Worm (Caenorhabditis elegans) whole organism, young adult: Measurements from ENCODE around the gene C14B1.12.

Experiments used
- B0035.1 ChIP-seq: sonication (generic microtip); optimal IDR thresholded peaks from 2 replicates; lab custom pipeline; 2016; ENCODE audit warnings: missing genetic modification characterization, mild to moderate bottlenecking, missing compliant biosample characterization, missing genotype, missing genetic modification reagents
- C06A6.2 ChIP-seq: fragments of 200-800 bp; sonication (Bioruptor generic); conservative IDR thresholded peaks from 2 replicates; pipeline ENCODE4 v1.3.6; 2022; ENCODE audit warnings: missing genetic modification characterization, missing compliant biosample characterization
- C17E4.6 ChIP-seq: fragments of 200-800 bp; sonication (Bioruptor generic); IDR thresholded peaks from 2 replicates; pipeline ENCODE4 v1.3.6; 2022; ENCODE audit warnings: missing genetic modification reagents, missing genetic modification characterization, missing compliant biosample characterization
- F22D6.2 ChIP-seq: sonication (generic microtip); optimal IDR thresholded peaks from 2 replicates; lab custom pipeline; 2016; ENCODE audit warnings: mild to moderate bottlenecking, missing genetic modification characterization, missing compliant biosample characterization
- F37B4.10 ChIP-seq: fragments of 200-800 bp; sonication (Bioruptor generic); IDR thresholded peaks from 2 replicates; pipeline ENCODE4 v1.3.6; 2022; ENCODE audit warnings: missing genetic modification characterization, missing compliant biosample characterization
- F39B2.1 ChIP-seq: fragments of 200-800 bp; sonication (Bioruptor generic); IDR thresholded peaks from 2 replicates; pipeline ENCODE4 v1.3.6; 2022; ENCODE audit warnings: missing genetic modification reagents, missing genetic modification characterization, missing compliant biosample characterization
- F57A8.1 ChIP-seq: fragments of 200-800 bp; sonication (Bioruptor generic); optimal IDR thresholded peaks from 2 replicates; lab custom pipeline; 2018; ENCODE audit warnings: mild to moderate bottlenecking, missing genetic modification characterization, moderate library complexity, missing compliant biosample characterization
- T07F8.4 ChIP-seq: sonication (generic microtip); optimal IDR thresholded peaks from 2 replicates; lab custom pipeline; 2016; ENCODE audit warnings: mild to moderate bottlenecking, missing genetic modification characterization, moderate library complexity, missing compliant biosample characterization
- Y53F4B.3 ChIP-seq: fragments of 200-800 bp; sonication (Bioruptor generic); IDR thresholded peaks from 2 replicates; pipeline ENCODE4 v1.3.6; 2022; ENCODE audit warnings: missing genetic modification reagents, missing genetic modification characterization, missing compliant biosample characterization
- Y56A3A.18 ChIP-seq: fragments of 200-800 bp; sonication (Bioruptor generic); IDR thresholded peaks from 2 replicates; pipeline ENCODE4 v1.3.6; 2022; ENCODE audit warnings: missing genetic modification reagents, missing genetic modification characterization, missing compliant biosample characterization
- Y95B8A.8 ChIP-seq: fragments of 200-800 bp; sonication (Bioruptor generic); IDR thresholded peaks from 2 replicates; pipeline ENCODE4 v1.3.6; 2022; ENCODE audit warnings: missing genetic modification reagents, missing genetic modification characterization, missing compliant biosample characterization
- ZK185.1 ChIP-seq: sonication (generic microtip); optimal IDR thresholded peaks from 2 replicates; lab custom pipeline; 2016; ENCODE audit warnings: mild to moderate bottlenecking, missing genetic modification characterization, missing compliant biosample characterization; ENCODE audit not compliant: poor library complexity, severe bottlenecking
- aptf-2 ChIP-seq: fragments of 200-800 bp; sonication (Bioruptor generic); conservative IDR thresholded peaks from 2 replicates; pipeline ENCODE4 v1.3.6; 2022; ENCODE audit warnings: missing genetic modification reagents, missing genetic modification characterization, missing compliant biosample characterization
- attf-6 ChIP-seq: fragments of 200-800 bp; sonication (Bioruptor generic); IDR thresholded peaks from 2 replicates; pipeline ENCODE4 v1.3.6; 2022; ENCODE audit warnings: missing genetic modification reagents, missing genetic modification characterization, missing compliant biosample characterization
- ccch-3 ChIP-seq: fragments of 200-800 bp; sonication (Bioruptor generic); optimal IDR thresholded peaks from 2 replicates; lab custom pipeline; 2018; ENCODE audit warnings: mild to moderate bottlenecking, missing genetic modification characterization, missing compliant biosample characterization
- ceh-27 ChIP-seq: fragments of 200-800 bp; sonication (Bioruptor generic); optimal IDR thresholded peaks from 2 replicates; lab custom pipeline; 2018; ENCODE audit warnings: mild to moderate bottlenecking, missing genetic modification characterization, moderate library complexity, missing compliant biosample characterization
- ceh-91 ChIP-seq: fragments of 200-800 bp; sonication (Bioruptor generic); IDR thresholded peaks from 2 replicates; pipeline ENCODE4 v1.3.6; 2022; ENCODE audit warnings: missing genetic modification reagents, missing genetic modification characterization, missing compliant biosample characterization
- chd-7 ChIP-seq: sonication (generic microtip); optimal IDR thresholded peaks from 2 replicates; lab custom pipeline; 2016; ENCODE audit warnings: mild to moderate bottlenecking, missing genetic modification characterization, moderate library complexity, missing compliant biosample characterization
- dpff-1 ChIP-seq: sonication (generic microtip); optimal IDR thresholded peaks from 2 replicates; lab custom pipeline; 2017; ENCODE audit warnings: mild to moderate bottlenecking, missing genetic modification characterization, missing compliant biosample characterization
- efl-1 ChIP-seq: fragments of 150-350 bp; optimal IDR thresholded peaks from 2 replicates; lab custom pipeline; 2014; ENCODE audit warnings: missing biosample characterization, missing genetic modification reagents, missing genetic modification characterization
- egl-44 ChIP-seq: fragments of 200-800 bp; sonication (Bioruptor generic); IDR thresholded peaks from 2 replicates; pipeline ENCODE4 v1.3.6; 2022; ENCODE audit warnings: missing genetic modification reagents, missing genetic modification characterization, missing compliant biosample characterization
- ets-4 ChIP-seq: fragments of 200-800 bp; sonication (Bioruptor generic); optimal IDR thresholded peaks from 2 replicates; lab custom pipeline; 2018; ENCODE audit warnings: mild to moderate bottlenecking, missing genetic modification characterization, missing compliant biosample characterization
- gei-17 ChIP-seq: fragments of 200-800 bp; sonication (Bioruptor generic); optimal IDR thresholded peaks from 2 replicates; lab custom pipeline; 2018; ENCODE audit warnings: mild to moderate bottlenecking, missing genetic modification characterization, missing compliant biosample characterization
- him-1 ChIP-seq: sonication (generic microtip); optimal IDR thresholded peaks from 2 replicates; lab custom pipeline; 2016; ENCODE audit warnings: missing genotype, missing genetic modification reagents, missing genetic modification characterization, missing compliant biosample characterization
- hlh-26 ChIP-seq: fragments of 200-800 bp; sonication (Bioruptor generic); conservative IDR thresholded peaks from 2 replicates; pipeline ENCODE4 v1.3.6; 2022; ENCODE audit warnings: missing genetic modification reagents, missing genetic modification characterization, missing compliant biosample characterization
- hmg-20 ChIP-seq: fragments of 200-800 bp; sonication (Bioruptor generic); IDR thresholded peaks from 2 replicates; pipeline ENCODE4 v1.3.6; 2022; ENCODE audit warnings: missing genetic modification reagents, missing genetic modification characterization, missing compliant biosample characterization
- lag-1 ChIP-seq: fragments of 200-800 bp; sonication (Bioruptor generic); IDR thresholded peaks from 2 replicates; pipeline ENCODE4 v1.3.6; 2022; ENCODE audit warnings: missing genetic modification reagents, missing genetic modification characterization, missing compliant biosample characterization
- let-607 ChIP-seq, 2 experiments: fragments of 200-800 bp in 1 of 2; sonication (Bioruptor generic) in 1 of 2; sonication (generic microtip) in 1 of 2; optimal IDR thresholded peaks; 2 replicates each; lab custom pipeline; 2016 to 2018; ENCODE audit warnings: mild to moderate bottlenecking in 2 of 2, missing compliant biosample characterization in 2 of 2, missing genetic modification characterization in 2 of 2, moderate library complexity in 2 of 2, missing genotype in 1 of 2
- lsl-1 ChIP-seq: fragments of 200-800 bp; sonication (Bioruptor generic); optimal IDR thresholded peaks from 2 replicates; lab custom pipeline; 2018; ENCODE audit warnings: mild to moderate bottlenecking, missing genetic modification characterization, moderate library complexity, missing compliant biosample characterization
- lsy-27 ChIP-seq: sonication (generic microtip); optimal IDR thresholded peaks from 2 replicates; lab custom pipeline; 2017; ENCODE audit warnings: missing genetic modification characterization, mild to moderate bottlenecking, missing compliant biosample characterization, antibody characterized with exemption, missing genotype, borderline replicate concordance; ENCODE audit not compliant: insufficient read depth
- madf-6 ChIP-seq: fragments of 200-800 bp; sonication (Bioruptor generic); IDR thresholded peaks from 2 replicates; pipeline ENCODE4 v1.3.6; 2022; ENCODE audit warnings: missing genetic modification reagents, missing genetic modification characterization, missing compliant biosample characterization
- madf-8 ChIP-seq: fragments of 200-800 bp; sonication (Bioruptor generic); conservative IDR thresholded peaks from 2 replicates; pipeline ENCODE4 v1.3.6; 2022; ENCODE audit warnings: missing genetic modification reagents, missing genetic modification characterization, missing compliant biosample characterization
- mel-28 ChIP-seq: sonication (generic microtip); optimal IDR thresholded peaks from 2 replicates; lab custom pipeline; 2016; ENCODE audit warnings: borderline replicate concordance, mild to moderate bottlenecking, missing genetic modification characterization, missing compliant biosample characterization
- nfya-2 ChIP-seq: fragments of 200-800 bp; sonication (Bioruptor generic); IDR thresholded peaks from 2 replicates; pipeline ENCODE4 v1.3.6; 2022; ENCODE audit warnings: missing genetic modification reagents, missing genetic modification characterization, missing compliant biosample characterization
- nhr-179 ChIP-seq: sonication (generic microtip); optimal IDR thresholded peaks from 2 replicates; lab custom pipeline; 2016; ENCODE audit warnings: mild to moderate bottlenecking, missing genetic modification characterization, missing compliant biosample characterization
- nhr-27 ChIP-seq: fragments of 200-800 bp; sonication (Bioruptor generic); optimal IDR thresholded peaks from 2 replicates; lab custom pipeline; 2018; ENCODE audit warnings: mild to moderate bottlenecking, missing genetic modification characterization, moderate library complexity, missing compliant biosample characterization
- nhr-80 ChIP-seq: sonication (generic microtip); optimal IDR thresholded peaks from 2 replicates; lab custom pipeline; 2016; ENCODE audit warnings: missing genetic modification characterization, missing compliant biosample characterization
- nhr-90 ChIP-seq: sonication (generic microtip); optimal IDR thresholded peaks from 2 replicates; lab custom pipeline; 2016; ENCODE audit warnings: missing genotype, mild to moderate bottlenecking, missing genetic modification characterization, missing compliant biosample characterization
- pha-4 ChIP-seq: fragments of 150-350 bp; sonication (generic microtip); optimal IDR thresholded peaks from 2 replicates; lab custom pipeline; 2014; ENCODE audit warnings: missing biosample characterization, missing genetic modification reagents, missing genetic modification characterization
- rec-8 ChIP-seq, 2 experiments: sonication (generic microtip); optimal IDR thresholded peaks; 2 replicates each; lab custom pipeline; 2016; ENCODE audit warnings: mild to moderate bottlenecking in 2 of 2, missing genetic modification characterization in 2 of 2, missing genetic modification reagents in 2 of 2, missing genotype in 2 of 2, missing biosample characterization in 1 of 2, missing compliant biosample characterization in 1 of 2, moderate library complexity in 1 of 2
- repo-1 ChIP-seq: sonication (generic microtip); optimal IDR thresholded peaks from 2 replicates; lab custom pipeline; 2017; ENCODE audit warnings: mild to moderate bottlenecking, missing genetic modification characterization, missing compliant biosample characterization
- sdz-38 ChIP-seq: sonication (generic microtip); optimal IDR thresholded peaks from 2 replicates; lab custom pipeline; 2016; ENCODE audit warnings: missing genotype, missing genetic modification characterization, missing compliant biosample characterization
- snpc-1.1 ChIP-seq: sonication (generic microtip); optimal IDR thresholded peaks from 2 replicates; lab custom pipeline; 2017; ENCODE audit warnings: missing genetic modification characterization, mild to moderate bottlenecking, missing compliant biosample characterization, antibody characterized with exemption, moderate library complexity, missing genotype, missing genetic modification reagents; ENCODE audit not compliant: insufficient read depth
- snpc-3.4 ChIP-seq: sonication (generic microtip); optimal IDR thresholded peaks from 2 replicates; lab custom pipeline; 2017; ENCODE audit warnings: missing genetic modification characterization, mild to moderate bottlenecking, missing compliant biosample characterization, antibody characterized with exemption, moderate library complexity, missing genotype, missing genetic modification reagents
- somi-1 ChIP-seq: fragments of 200-800 bp; sonication (Bioruptor generic); optimal IDR thresholded peaks from 2 replicates; lab custom pipeline; 2018; ENCODE audit warnings: mild to moderate bottlenecking, missing genetic modification characterization, missing compliant biosample characterization
- sptf-2 ChIP-seq: fragments of 200-800 bp; sonication (Bioruptor generic); optimal IDR thresholded peaks from 2 replicates; lab custom pipeline; 2018; ENCODE audit warnings: mild to moderate bottlenecking, missing genetic modification characterization, missing compliant biosample characterization
- unc-130 ChIP-seq: sonication (generic microtip); optimal IDR thresholded peaks from 2 replicates; lab custom pipeline; 2016; ENCODE audit warnings: missing genetic modification reagents, missing genetic modification characterization, missing compliant biosample characterization
- unc-62 ChIP-seq: fragments of 150-350 bp; optimal IDR thresholded peaks from 2 replicates; lab custom pipeline; 2014; ENCODE audit warnings: missing biosample characterization, missing genetic modification reagents, missing genetic modification characterization
- ztf-25 ChIP-seq: fragments of 200-800 bp; sonication (Bioruptor generic); IDR thresholded peaks from 2 replicates; pipeline ENCODE4 v1.3.6; 2022; ENCODE audit warnings: missing genetic modification reagents, missing genetic modification characterization, missing compliant biosample characterization

The C14B1.12 gene

ce11 chrIII:3719564-3719963 lies 5.2 kb downstream of the C14B1.12 start, which contains the start of gene C14B1.8:
Gene C14B1.8 (minus strand): TSS chrIII:3719680.
- no peak for TF ChIP-seq ccch-3 (GFP tag; lab: Kevin White, UChicago)
- no peak for TF ChIP-seq pha-4 (tag; lab: Kevin White, UChicago)
- TF ChIP-seq Y56A3A.18 (GFP tag; lab: Robert Waterston, UW) = no peak
- no peak for TF ChIP-seq lsy-27 (tag; lab: Kevin White, UChicago)
- no peak for TF ChIP-seq lag-1 (GFP tag; lab: Robert Waterston, UW)
- no peak for TF ChIP-seq egl-44 (GFP tag; lab: Robert Waterston, UW)
- TF ChIP-seq nhr-27 (tag; lab: Kevin White, UChicago) = no peak
- no peak for TF ChIP-seq snpc-1.1 (tag; lab: Kevin White, UChicago)
- TF ChIP-seq hlh-26 (GFP tag; lab: Robert Waterston, UW) = no peak
- TF ChIP-seq ceh-91 (GFP tag; lab: Robert Waterston, UW) = no peak
- no peak for TF ChIP-seq hmg-20 (GFP tag; lab: Robert Waterston, UW)
- no peak for TF ChIP-seq nhr-90 (tag; lab: Kevin White, UChicago)
- TF ChIP-seq mel-28 = no peak
- no peak for TF ChIP-seq C17E4.6
- TF ChIP-seq unc-62 (GFP tag; lab: Kevin White, UChicago) = no peak
- TF ChIP-seq B0035.1 (tag; lab: Kevin White, UChicago) = no peak
- peak; percentile 74 for TF ChIP-seq him-1
- no peak for TF ChIP-seq somi-1 (GFP tag; lab: Kevin White, UChicago)
- peak; percentile 50 for TF ChIP-seq madf-6
- no peak for TF ChIP-seq T07F8.4 (tag; lab: Kevin White, UChicago)
- TF ChIP-seq F22D6.2 (tag; lab: Kevin White, UChicago) = no peak
- no peak for TF ChIP-seq nhr-80
- no peak for TF ChIP-seq C06A6.2 (GFP tag; lab: Robert Waterston, UW)
- no peak for TF ChIP-seq nfya-2 (GFP tag; lab: Robert Waterston, UW)
- no peak for TF ChIP-seq nhr-179 (tag; lab: Kevin White, UChicago)
- 0 out of 2 replicates have a peak, but pooled peaks have one; percentile 36 for TF ChIP-seq attf-6 (GFP tag; lab: Robert Waterston, UW)
- TF ChIP-seq F39B2.1 (GFP tag; lab: Robert Waterston, UW) = no peak
- TF ChIP-seq ceh-27 (GFP tag; lab: Kevin White, UChicago) = no peak
- no peak for TF ChIP-seq let-607 (tag; optimal IDR thresholded peaks at IDR 0.05; lab: Kevin White, UChicago)
- no peak for TF ChIP-seq rec-8 (tag; optimal IDR thresholded peaks at IDR 0.05; lab: Kevin White, UChicago)
- no peak for TF ChIP-seq madf-8
- no peak for TF ChIP-seq Y53F4B.3 (GFP tag; lab: Robert Waterston, UW)
- TF ChIP-seq sdz-38 (tag; lab: Kevin White, UChicago) = no peak
- TF ChIP-seq sptf-2 (GFP tag; lab: Kevin White, UChicago) = no peak
- TF ChIP-seq Y95B8A.8 = no peak
- no peak for TF ChIP-seq F57A8.1
- TF ChIP-seq dpff-1 (tag; lab: Kevin White, UChicago) = no peak
- TF ChIP-seq aptf-2 (GFP tag; lab: Robert Waterston, UW) = no peak
- no peak for TF ChIP-seq F37B4.10 (GFP tag; lab: Robert Waterston, UW)
- TF ChIP-seq ztf-25 (GFP tag; lab: Robert Waterston, UW) = no peak
- TF ChIP-seq snpc-3.4 (tag; lab: Kevin White, UChicago) = peak; percentile 34
- TF ChIP-seq unc-130 (GFP tag; lab: Kevin White, UChicago) = peak; percentile 61
- no peak for TF ChIP-seq gei-17 (GFP tag; lab: Kevin White, UChicago)
- no peak for TF ChIP-seq ZK185.1 (tag; lab: Kevin White, UChicago)
- no peak for TF ChIP-seq repo-1 (tag; lab: Kevin White, UChicago)
- no peak for TF ChIP-seq chd-7
- no peak for TF ChIP-seq efl-1 (GFP tag; lab: Kevin White, UChicago)
- TF ChIP-seq lsl-1 (GFP tag; lab: Kevin White, UChicago) = no peak
- no peak for TF ChIP-seq ets-4 (GFP tag; lab: Kevin White, UChicago)
